Worm (Caenorhabditis elegans) whole organism, young adult: ENCODE data around the gene K10B3.1.
A peak's percentile ranks its signal among the peaks of the same experiment; 100 is the strongest.

Experiments used
- T07F8.4 ChIP-seq: sonication (generic microtip); optimal IDR thresholded peaks from 2 replicates; lab custom pipeline; 2016; ENCODE audit warnings: mild to moderate bottlenecking, missing genetic modification characterization, moderate library complexity, missing compliant biosample characterization
- Y53F4B.3 ChIP-seq: fragments of 200-800 bp; sonication (Bioruptor generic); IDR thresholded peaks from 2 replicates; pipeline ENCODE4 v1.3.6; 2022; ENCODE audit warnings: missing genetic modification reagents, missing genetic modification characterization, missing compliant biosample characterization
- ama-1 ChIP-seq, 3 experiments: fragments of 150-350 bp in 1 of 3; sonication (generic microtip) in 2 of 3; optimal IDR thresholded peaks; 2 replicates each; lab custom pipeline; 2014 to 2018; ENCODE audit warnings: missing biosample characterization in 2 of 3, missing genetic modification characterization in 2 of 3, missing genetic modification reagents in 2 of 3
- ccch-3 ChIP-seq: fragments of 200-800 bp; sonication (Bioruptor generic); optimal IDR thresholded peaks from 2 replicates; lab custom pipeline; 2018; ENCODE audit warnings: mild to moderate bottlenecking, missing genetic modification characterization, missing compliant biosample characterization
- lin-40 ChIP-seq: sonication (generic microtip); optimal IDR thresholded peaks from 2 replicates; lab custom pipeline; 2016; ENCODE audit warnings: missing genetic modification characterization, mild to moderate bottlenecking, missing compliant biosample characterization, missing genotype, missing genetic modification reagents
- rcor-1 ChIP-seq: fragments of 200-800 bp; sonication (Bioruptor generic); IDR thresholded peaks from 2 replicates; pipeline ENCODE4 v1.3.6; 2022; ENCODE audit warnings: missing genetic modification reagents, missing genetic modification characterization, missing compliant biosample characterization
- unc-130 ChIP-seq: sonication (generic microtip); optimal IDR thresholded peaks from 2 replicates; lab custom pipeline; 2016; ENCODE audit warnings: missing genetic modification reagents, missing genetic modification characterization, missing compliant biosample characterization

ce11 chrX:3099832-3100231, 35.5 kb upstream of the K10B3.1 start, which contains the start of gene sec-3:
- peak; percentile 88 for TF ChIP-seq lin-40 (tag; lab: Kevin White, UChicago)
- no peak for TF ChIP-seq rcor-1
- TF ChIP-seq ama-1 (optimal IDR thresholded peaks at IDR 0.05; lab: Kevin White, UChicago), result no peak
- no peak for TF ChIP-seq ama-1 (GFP tag; optimal IDR thresholded peaks at IDR 0.05; lab: Kevin White, UChicago)
- no peak for TF ChIP-seq unc-130 (GFP tag; lab: Kevin White, UChicago)
- no peak for TF ChIP-seq T07F8.4
- TF ChIP-seq ccch-3, result no peak
- TF ChIP-seq Y53F4B.3, result no peak
